Fruit fly (Drosophila melanogaster) whole organism, embryonic: ENCODE results near the gene Bx.
A peak's percentile ranks its signal among the peaks of the same experiment; 100 is the strongest.

Source experiments
- Aef1 ChIP-seq: fragments of 200-800 bp; sonication (Bioruptor generic); IDR thresholded peaks from 3 replicates; pipeline ENCODE4 v1.3.6; 2022; ENCODE audit warnings: missing biosample characterization, missing genetic modification characterization
- B-H1 ChIP-seq: fragments of 200-800 bp; sonication (Bioruptor generic); IDR thresholded peaks from 3 replicates; pipeline ENCODE4 v1.3.6; 2022; ENCODE audit warnings: missing biosample characterization, missing genetic modification characterization
- CG11695 ChIP-seq: fragments of 200-800 bp; sonication (Bioruptor generic); IDR thresholded peaks from 3 replicates; pipeline ENCODE4 v1.3.6; 2022; ENCODE audit warnings: missing biosample characterization, missing genetic modification characterization
- CG12299 ChIP-seq: fragments of 200-800 bp; sonication (Bioruptor generic); optimal IDR thresholded peaks from 2 replicates; lab custom pipeline; 2018; ENCODE audit warnings: missing biosample characterization, mild to moderate bottlenecking, missing genetic modification characterization
- CG14014 ChIP-seq: fragments of 200-800 bp; sonication (Bioruptor generic); IDR thresholded peaks from 2 replicates; pipeline ENCODE4 v1.3.6; 2022; ENCODE audit warnings: missing biosample characterization, missing genetic modification characterization
- CG2678 ChIP-seq: fragments of 200-800 bp; sonication (Bioruptor generic); optimal IDR thresholded peaks from 3 replicates; lab custom pipeline; 2019; ENCODE audit warnings: missing biosample characterization, mild to moderate bottlenecking, missing genetic modification characterization, moderate library complexity
- CG2889 ChIP-seq: fragments of 200-800 bp; sonication (Bioruptor generic); IDR thresholded peaks from 3 replicates; pipeline ENCODE4 v1.3.6; 2022; ENCODE audit warnings: missing biosample characterization, missing genetic modification characterization
- CG3995 ChIP-seq: fragments of 200-800 bp; sonication (Bioruptor generic); optimal IDR thresholded peaks from 3 replicates; lab custom pipeline; 2016; ENCODE audit warnings: missing biosample characterization, missing genetic modification characterization
- CG4282 ChIP-seq: fragments of 200-800 bp; sonication (Bioruptor generic); optimal IDR thresholded peaks from 2 replicates; lab custom pipeline; 2016; ENCODE audit warnings: missing biosample characterization, missing genetic modification characterization
- CG4360 ChIP-seq: fragments of 200-800 bp; sonication (Bioruptor generic); IDR thresholded peaks from 2 replicates; pipeline ENCODE4 v1.3.6; 2022; ENCODE audit warnings: missing biosample characterization, missing genetic modification characterization
- CG6654 ChIP-seq: fragments of 200-800 bp; sonication (Bioruptor generic); optimal IDR thresholded peaks from 2 replicates; lab custom pipeline; 2017; ENCODE audit warnings: missing biosample characterization, mild to moderate bottlenecking, missing genetic modification characterization
- CG6689 ChIP-seq: fragments of 200-800 bp; sonication (Bioruptor generic); IDR thresholded peaks from 2 replicates; pipeline ENCODE4 v1.3.6; 2022; ENCODE audit warnings: missing biosample characterization, missing genetic modification characterization
- CG7745 ChIP-seq: fragments of 200-800 bp; sonication (Bioruptor generic); optimal IDR thresholded peaks from 2 replicates; lab custom pipeline; 2018; ENCODE audit warnings: missing biosample characterization, mild to moderate bottlenecking, missing genetic modification characterization, moderate library complexity
- CG7839 ChIP-seq: fragments of 200-800 bp; sonication (Bioruptor generic); optimal IDR thresholded peaks from 3 replicates; lab custom pipeline; 2018; ENCODE audit warnings: missing biosample characterization, mild to moderate bottlenecking, missing genetic modification characterization, moderate library complexity
- CG8290 ChIP-seq, 3 experiments: fragments of 200-800 bp; sonication (Bioruptor generic); optimal IDR thresholded peaks; 2 replicates each; lab custom pipeline; 2016 to 2019; ENCODE audit warnings: missing biosample characterization in 3 of 3, missing genetic modification characterization in 3 of 3, mild to moderate bottlenecking in 2 of 3, moderate library complexity in 1 of 3
- CG9797 ChIP-seq: fragments of 200-800 bp; sonication (Bioruptor generic); optimal IDR thresholded peaks from 3 replicates; lab custom pipeline; 2018; ENCODE audit warnings: missing biosample characterization, mild to moderate bottlenecking, missing genetic modification characterization
- CoRest ChIP-seq: fragments of 200-800 bp; sonication (Bioruptor generic); optimal IDR thresholded peaks from 3 replicates; lab custom pipeline; 2018; ENCODE audit warnings: missing biosample characterization, mild to moderate bottlenecking, missing genetic modification characterization, moderate library complexity
- D19A ChIP-seq: fragments of 200-800 bp; optimal IDR thresholded peaks from 3 replicates; lab custom pipeline; 2019; ENCODE audit warnings: missing biosample characterization, mild to moderate bottlenecking, missing genetic modification characterization, moderate library complexity
- D19B ChIP-seq: fragments of 200-800 bp; sonication (Bioruptor generic); optimal IDR thresholded peaks from 2 replicates; lab custom pipeline; 2017; ENCODE audit warnings: missing biosample characterization, mild to moderate bottlenecking, missing genetic modification characterization
- Doc3 ChIP-seq: fragments of 200-800 bp; sonication (Bioruptor generic); IDR thresholded peaks from 3 replicates; pipeline ENCODE4 v1.3.6; 2022; ENCODE audit warnings: missing biosample characterization, missing genetic modification characterization; ENCODE audit not compliant: partially characterized antibody
- Ets65A ChIP-seq: fragments of 200-800 bp; sonication (Bioruptor generic); peaks from one replicate; lab custom pipeline; 2016; ENCODE audit warnings: missing biosample characterization, missing genetic modification characterization
- HmgZ ChIP-seq: fragments of 200-800 bp; sonication (Bioruptor generic); optimal IDR thresholded peaks from 2 replicates; lab custom pipeline; 2018; ENCODE audit warnings: missing biosample characterization, mild to moderate bottlenecking, missing genetic modification characterization
- Hr51 ChIP-seq, 2 experiments: fragments of 200-800 bp; sonication (Bioruptor generic); optimal IDR thresholded peaks; 2 replicates in 1 of 2; 3 replicates in 1 of 2; lab custom pipeline; 2016 to 2018; ENCODE audit warnings: missing biosample characterization in 2 of 2, missing genetic modification characterization in 2 of 2, mild to moderate bottlenecking in 1 of 2, moderate library complexity in 1 of 2
- MTF-1 ChIP-seq: fragments of 200-800 bp; sonication (Bioruptor generic); optimal IDR thresholded peaks from 2 replicates; lab custom pipeline; 2018; ENCODE audit warnings: missing biosample characterization, mild to moderate bottlenecking, missing genetic modification characterization, borderline replicate concordance
- Med ChIP-seq: fragments of 200-800 bp; sonication (Bioruptor generic); peaks from one replicate; lab custom pipeline; 2016; ENCODE audit warnings: missing biosample characterization, missing genetic modification characterization, mild to moderate bottlenecking, inconsistent platforms, moderate library complexity
- Meics ChIP-seq: fragments of 200-800 bp; sonication (Bioruptor generic); optimal IDR thresholded peaks from 2 replicates; lab custom pipeline; 2017; ENCODE audit warnings: missing biosample characterization, mild to moderate bottlenecking, missing genetic modification characterization
- Oli ChIP-seq: fragments of 200-800 bp; sonication (Bioruptor generic); optimal IDR thresholded peaks from 2 replicates; lab custom pipeline; 2018; ENCODE audit warnings: missing biosample characterization, mild to moderate bottlenecking, missing genetic modification characterization, moderate library complexity
- PHDP ChIP-seq: fragments of 200-800 bp; sonication (Bioruptor generic); optimal IDR thresholded peaks from 3 replicates; lab custom pipeline; 2018; ENCODE audit warnings: missing biosample characterization, mild to moderate bottlenecking, missing genetic modification characterization, moderate library complexity
- Poxn ChIP-seq: fragments of 200-800 bp; sonication (Bioruptor generic); IDR thresholded peaks from 2 replicates; pipeline ENCODE4 v1.3.6; 2022; ENCODE audit warnings: missing biosample characterization, missing genetic modification characterization
- Rx ChIP-seq: fragments of 200-800 bp; sonication (Bioruptor generic); IDR thresholded peaks from 2 replicates; pipeline ENCODE4 v1.3.6; 2022; ENCODE audit warnings: missing biosample characterization, missing genetic modification characterization
- Sin3A ChIP-seq: fragments of >200 bp; optimal IDR thresholded peaks from 2 replicates; lab custom pipeline; 2018
- al ChIP-seq: fragments of 200-800 bp; sonication (Bioruptor generic); IDR thresholded peaks from 2 replicates; pipeline ENCODE4 v1.3.6; 2022; ENCODE audit warnings: missing biosample characterization, missing genetic modification characterization
- aop ChIP-seq: fragments of 200-800 bp; sonication (Bioruptor generic); IDR thresholded peaks from 2 replicates; pipeline ENCODE4 v1.3.6; 2022; ENCODE audit warnings: missing biosample characterization, missing genetic modification characterization
- ara ChIP-seq: fragments of 200-800 bp; sonication (Bioruptor generic); IDR thresholded peaks from 2 replicates; pipeline ENCODE4 v1.3.6; 2022; ENCODE audit warnings: missing biosample characterization, missing genetic modification characterization
- chif ChIP-seq, 2 experiments: fragments of 200-800 bp; sonication (Bioruptor generic); optimal IDR thresholded peaks; 3 replicates each; lab custom pipeline; 2016; ENCODE audit warnings: missing biosample characterization in 2 of 2, missing genetic modification characterization in 2 of 2
- chinmo ChIP-seq: fragments of 200-800 bp; sonication (Bioruptor generic); IDR thresholded peaks from 4 replicates; pipeline ENCODE4 v1.3.6; 2022; ENCODE audit warnings: missing biosample characterization, missing genetic modification characterization; ENCODE audit not compliant: partially characterized antibody
- ci ChIP-seq: fragments of 200-800 bp; sonication (Bioruptor generic); IDR thresholded peaks from 3 replicates; pipeline ENCODE4 v1.3.6; 2022; ENCODE audit warnings: missing biosample characterization, missing genetic modification characterization
- crp ChIP-seq, 2 experiments: fragments of 200-800 bp; sonication (Bioruptor generic); optimal IDR thresholded peaks; 2 replicates in 1 of 2; 3 replicates in 1 of 2; lab custom pipeline; 2017; ENCODE audit warnings: missing biosample characterization in 2 of 2, missing genetic modification characterization in 2 of 2, mild to moderate bottlenecking in 1 of 2, moderate library complexity in 1 of 2
- dati ChIP-seq: fragments of 200-800 bp; sonication (Bioruptor generic); IDR thresholded peaks from 2 replicates; pipeline ENCODE4 v1.3.6; 2022; ENCODE audit warnings: missing biosample characterization, missing genetic modification characterization
- dmrt99B ChIP-seq: fragments of 200-800 bp; sonication (Bioruptor generic); optimal IDR thresholded peaks from 2 replicates; lab custom pipeline; 2018; ENCODE audit warnings: missing biosample characterization, mild to moderate bottlenecking, missing genetic modification characterization, moderate library complexity
- gem ChIP-seq: fragments of 200-800 bp; sonication (Bioruptor generic); optimal IDR thresholded peaks from 2 replicates; lab custom pipeline; 2019; ENCODE audit warnings: missing biosample characterization, mild to moderate bottlenecking, missing genetic modification characterization, moderate library complexity
- grau ChIP-seq: fragments of 200-800 bp; optimal IDR thresholded peaks from 3 replicates; lab custom pipeline; 2019; ENCODE audit warnings: missing biosample characterization, mild to moderate bottlenecking, missing genetic modification characterization, moderate library complexity
- lab ChIP-seq: fragments of 200-800 bp; sonication (Bioruptor generic); optimal IDR thresholded peaks from 3 replicates; lab custom pipeline; 2017; ENCODE audit warnings: missing biosample characterization, missing genetic modification characterization, mild to moderate bottlenecking, moderate library complexity, missing genetic modification reagents
- mam ChIP-seq: fragments of 200-800 bp; sonication (Bioruptor generic); optimal IDR thresholded peaks from 3 replicates; lab custom pipeline; 2016; ENCODE audit warnings: missing biosample characterization, missing genetic modification characterization
- phol ChIP-seq: fragments of 200-800 bp; sonication (Bioruptor generic); optimal IDR thresholded peaks from 3 replicates; lab custom pipeline; 2018; ENCODE audit warnings: missing biosample characterization, mild to moderate bottlenecking, missing genetic modification characterization, moderate library complexity
- row ChIP-seq: fragments of 200-800 bp; sonication (Bioruptor generic); IDR thresholded peaks from 3 replicates; pipeline ENCODE4 v1.3.6; 2022; ENCODE audit warnings: missing biosample characterization, missing genetic modification characterization
- sens ChIP-seq: fragments of 200-800 bp; sonication (Bioruptor generic); peaks from one replicate; lab custom pipeline; 2016; ENCODE audit warnings: missing biosample characterization, missing genetic modification characterization
- sisA ChIP-seq: fragments of 200-800 bp; sonication (Bioruptor generic); IDR thresholded peaks from 2 replicates; pipeline ENCODE4 v1.3.6; 2022; ENCODE audit warnings: missing biosample characterization, missing genetic modification characterization
- so ChIP-seq: fragments of 200-800 bp; sonication (Bioruptor generic); IDR thresholded peaks from 3 replicates; pipeline ENCODE4 v1.3.6; 2022; ENCODE audit warnings: missing biosample characterization, missing genetic modification characterization
- stwl ChIP-seq: fragments of 200-800 bp; sonication (Bioruptor generic); optimal IDR thresholded peaks from 3 replicates; lab custom pipeline; 2018; ENCODE audit warnings: missing biosample characterization, mild to moderate bottlenecking, missing genetic modification characterization, moderate library complexity

Bx gene

dm6 chrX:18617489-18617888 is 102.3 kb downstream of the Bx start, which contains the start of gene CG15040:
TSS of gene CG15040 (minus strand) at chrX:18617589.
- no peak for TF ChIP-seq CoRest (tag; lab: Kevin White, UChicago)
- TF ChIP-seq ci (GFP tag; lab: Robert Waterston, UW): no peak
- TF ChIP-seq row (GFP tag; lab: Robert Waterston, UW): no peak
- TF ChIP-seq CG9797 (GFP tag; lab: Kevin White, UChicago): no peak
- TF ChIP-seq Ets65A (GFP tag; lab: Kevin White, UChicago): peak; percentile 25
- TF ChIP-seq MTF-1 (GFP tag; lab: Kevin White, UChicago): no peak
- TF ChIP-seq CG4282 (GFP tag; lab: Kevin White, UChicago): no peak
- no peak for TF ChIP-seq D19B
- TF ChIP-seq, all 482 proteins: peak for 1

- TF ChIP-seq HmgZ (no peak), Meics (GFP tag; lab: Kevin White, UChicago) (no peak), Med (peak; percentile 8), CG12299 (tag; lab: Kevin White, UChicago) (no peak), Doc3 (GFP tag; lab: Robert Waterston, UW) (no peak), row (GFP tag; lab: Robert Waterston, UW) (peak; percentile 38; the same call in 1 of the 3 replicates), CG6689 (GFP tag; lab: Robert Waterston, UW) (no peak), Rx (GFP tag; lab: Robert Waterston, UW) (no peak), dati (no peak), CG6654 (no peak), PHDP (peak; percentile 2), phol (tag; lab: Kevin White, UChicago) (peak; percentile 11), CG3995 (GFP tag; lab: Kevin White, UChicago) (no peak), crp (GFP tag; optimal IDR thresholded peaks at IDR 0.05; lab: Kevin White, UChicago) (no peak), Sin3A (lab: Kevin White, UChicago) (no peak), sens (no peak), CG4360 (GFP tag; lab: Robert Waterston, UW) (no peak), sisA (GFP tag; lab: Robert Waterston, UW) (no peak), gem (peak; percentile 43), Hr51 (GFP tag; optimal IDR thresholded peaks at IDR 0.05; lab: Kevin White, UChicago) (peak in 1 of 2 experiments; percentile 15), CG14014 (GFP tag; lab: Robert Waterston, UW) (no peak), CG7839 (tag; lab: Kevin White, UChicago) (peak; percentile 17), CG2678 (peak; percentile 31), grau (peak; percentile 11), D19A (tag; lab: Kevin White, UChicago) (peak; percentile 91), CG2889 (GFP tag; lab: Robert Waterston, UW) (no peak), so (GFP tag; lab: Robert Waterston, UW) (no peak), ara (no peak), CG7745 (no peak), B-H1 (GFP tag; lab: Robert Waterston, UW) (no peak), aop (GFP tag; lab: Robert Waterston, UW) (no peak), Poxn (GFP tag; lab: Robert Waterston, UW) (no peak), dmrt99B (peak; percentile 19), CG8290 (GFP tag; optimal IDR thresholded peaks at IDR 0.05; lab: Kevin White, UChicago) (no peak), CG8290 (tag; optimal IDR thresholded peaks at IDR 0.05; lab: Kevin White, UChicago) (no peak), mam (GFP tag; lab: Kevin White, UChicago) (no peak), chinmo (GFP tag; lab: Robert Waterston, UW) (no peak), CG11695 (GFP tag; lab: Robert Waterston, UW) (no peak), lab (GFP tag; lab: Kevin White, UChicago) (peak; percentile 4), chif (GFP tag; optimal IDR thresholded peaks at IDR 0.05; lab: Kevin White, UChicago) (no peak), al (GFP tag; lab: Robert Waterston, UW) (no peak), Oli (tag; lab: Kevin White, UChicago) (peak; percentile 2), stwl (tag; lab: Kevin White, UChicago) (no peak), Aef1 (GFP tag; lab: Robert Waterston, UW) (no peak)
Observed at dm6 chrX:18618122-18618521, 102.9 kb downstream of the Bx start.
